Worm (Caenorhabditis elegans) whole organism, L2 larva: ENCODE data around the gene srw-76.

ENCODE experiments used
- C34F6.9 ChIP-seq: fragments of 150-350 bp; optimal IDR thresholded peaks from 2 replicates; lab custom pipeline; 2014; ENCODE audit warnings: missing biosample characterization, missing genetic modification characterization
- F13H6.1 ChIP-seq: sonication (generic microtip); optimal IDR thresholded peaks from 2 replicates; lab custom pipeline; 2016; ENCODE audit warnings: missing genetic modification characterization, missing compliant biosample characterization
- Y55F3AM.14 ChIP-seq: fragments of 200-800 bp; sonication (Bioruptor generic); optimal IDR thresholded peaks from 2 replicates; lab custom pipeline; 2018; ENCODE audit warnings: mild to moderate bottlenecking, missing genetic modification characterization, missing compliant biosample characterization
- ZK546.5 ChIP-seq: sonication (generic microtip); optimal IDR thresholded peaks from 2 replicates; lab custom pipeline; 2017; ENCODE audit warnings: missing biosample characterization, missing genetic modification characterization
- alr-1 ChIP-seq: fragments of 150-350 bp; optimal IDR thresholded peaks from 2 replicates; lab custom pipeline; 2014; ENCODE audit warnings: missing biosample characterization, missing genetic modification characterization
- ama-1 ChIP-seq: fragments of 150-350 bp; optimal IDR thresholded peaks from 2 replicates; lab custom pipeline; 2018; ENCODE audit warnings: inconsistent platforms
- crh-2 ChIP-seq: sonication (generic microtip); optimal IDR thresholded peaks from 2 replicates; lab custom pipeline; 2017; ENCODE audit warnings: missing biosample characterization, missing genetic modification characterization
- dmd-4 ChIP-seq: sonication (generic microtip); optimal IDR thresholded peaks from 2 replicates; lab custom pipeline; 2017; ENCODE audit warnings: missing biosample characterization, missing genetic modification characterization
- elt-1 ChIP-seq: fragments of 150-350 bp; optimal IDR thresholded peaks from 2 replicates; lab custom pipeline; 2014; ENCODE audit warnings: missing biosample characterization, missing genetic modification characterization
- fos-1 ChIP-seq: fragments of 150-350 bp; optimal IDR thresholded peaks from 2 replicates; lab custom pipeline; 2014; ENCODE audit warnings: missing biosample characterization, missing genetic modification characterization
- lin-39 ChIP-seq: fragments of 150-350 bp; optimal IDR thresholded peaks from 2 replicates; lab custom pipeline; 2014; ENCODE audit warnings: missing biosample characterization, missing genetic modification reagents, missing genetic modification characterization
- mab-5 ChIP-seq: fragments of 150-350 bp; optimal IDR thresholded peaks from 2 replicates; lab custom pipeline; 2014; ENCODE audit warnings: missing biosample characterization, missing genetic modification characterization
- mdl-1 ChIP-seq, 2 experiments: fragments of 150-350 bp in 1 of 2; sonication (generic microtip) in 1 of 2; optimal IDR thresholded peaks; 2 replicates each; lab custom pipeline; 2017; ENCODE audit warnings: missing biosample characterization in 2 of 2, missing genetic modification characterization in 2 of 2
- nhr-12 ChIP-seq: fragments of 150-350 bp; optimal IDR thresholded peaks from 2 replicates; lab custom pipeline; 2014; ENCODE audit warnings: missing biosample characterization, missing genetic modification characterization
- nhr-237 ChIP-seq: fragments of 150-350 bp; optimal IDR thresholded peaks from 2 replicates; lab custom pipeline; 2014; ENCODE audit warnings: missing biosample characterization, missing genetic modification characterization
- nhr-6 ChIP-seq: fragments of 150-350 bp; optimal IDR thresholded peaks from 2 replicates; lab custom pipeline; 2014; ENCODE audit warnings: missing biosample characterization, missing genetic modification characterization
- sem-4 ChIP-seq: fragments of 150-350 bp; optimal IDR thresholded peaks from 2 replicates; lab custom pipeline; 2014; ENCODE audit warnings: missing biosample characterization, missing genetic modification reagents, missing genetic modification characterization
- skn-1 ChIP-seq: sonication (generic microtip); optimal IDR thresholded peaks from 2 replicates; lab custom pipeline; 2017; ENCODE audit warnings: missing biosample characterization, missing genetic modification characterization
- sma-3 ChIP-seq: sonication (generic microtip); optimal IDR thresholded peaks from 2 replicates; lab custom pipeline; 2016; ENCODE audit warnings: missing genetic modification reagents, missing genetic modification characterization, missing compliant biosample characterization
- sma-9 ChIP-seq, 2 experiments: fragments of 150-350 bp in 1 of 2; sonication (generic microtip) in 1 of 2; optimal IDR thresholded peaks; 2 replicates each; lab custom pipeline; 2014 to 2016; ENCODE audit warnings: missing genetic modification characterization in 2 of 2, mild to moderate bottlenecking in 1 of 2, missing biosample characterization in 1 of 2, missing compliant biosample characterization in 1 of 2, missing genetic modification reagents in 1 of 2, moderate library complexity in 1 of 2
- unc-62 ChIP-seq: fragments of 150-350 bp; optimal IDR thresholded peaks from 2 replicates; lab custom pipeline; 2014; ENCODE audit warnings: missing biosample characterization, missing genetic modification reagents, missing genetic modification characterization
- zag-1 ChIP-seq: fragments of 150-350 bp; optimal IDR thresholded peaks from 2 replicates; lab custom pipeline; 2014; ENCODE audit warnings: missing biosample characterization, missing genetic modification characterization
- ztf-11 ChIP-seq: sonication (generic microtip); optimal IDR thresholded peaks from 2 replicates; lab custom pipeline; 2017; ENCODE audit warnings: missing biosample characterization, missing genetic modification characterization
- ztf-4 ChIP-seq: fragments of 150-350 bp; optimal IDR thresholded peaks from 2 replicates; lab custom pipeline; 2014; ENCODE audit warnings: missing biosample characterization, missing genetic modification characterization

Gene srw-76

ce11 chrV:16628991-16629390 is 9.1 kb downstream of the srw-76 start, which contains the start of gene W06G6.2:
TSS of gene W06G6.2 (plus strand) at chrV:16629291.
- TF ChIP-seq alr-1 (tag; lab: Kevin White, UChicago): no peak
- no peak for TF ChIP-seq nhr-12 (tag; lab: Kevin White, UChicago)
- TF ChIP-seq dmd-4: no peak
- no peak for TF ChIP-seq ama-1 (lab: Kevin White, UChicago)
- no peak for TF ChIP-seq Y55F3AM.14 (GFP tag; lab: Kevin White, UChicago)
- no peak for TF ChIP-seq mab-5 (tag; lab: Kevin White, UChicago)
- TF ChIP-seq, all 48 proteins: peak for 0

ce11 chrV:16627962-16628361 is 10.1 kb downstream of the srw-76 start, which contains the start of gene oac-53:
TSS of gene oac-53 (minus strand) at chrV:16627970.
- TF ChIP-seq crh-2 (tag; lab: Kevin White, UChicago) (no peak), ztf-4 (tag; lab: Kevin White, UChicago) (no peak), lin-39 (tag; lab: Kevin White, UChicago) (no peak), F13H6.1 (tag; lab: Kevin White, UChicago) (no peak), fos-1 (tag; lab: Kevin White, UChicago) (peak; percentile 69)

- no peak for TF ChIP-seq sem-4 (tag; lab: Kevin White, UChicago)
- TF ChIP-seq, all 48 proteins: peak for 0
These were observed 15.3 kb downstream of the srw-76 start, which contains the start of gene Y70C5A.2 for ce11 chrV:16622754-16623261. TSS of gene Y70C5A.2 (minus strand) at chrV:16623211.

ce11 chrV:16621894-16622293 is 16.2 kb downstream of the srw-76 start:
- TF ChIP-seq mdl-1 (tag; optimal IDR thresholded peaks at IDR 0.05; lab: Kevin White, UChicago): no peak
- no peak for TF ChIP-seq ZK546.5
- no peak for TF ChIP-seq crh-2 (tag; lab: Kevin White, UChicago)
- no peak for TF ChIP-seq sma-9 (GFP tag; optimal IDR thresholded peaks at IDR 0.05; lab: Kevin White, UChicago)
- no peak for TF ChIP-seq sma-9 (tag; optimal IDR thresholded peaks at IDR 0.05; lab: Kevin White, UChicago)
- no peak for TF ChIP-seq fos-1 (tag; lab: Kevin White, UChicago)
- no peak for TF ChIP-seq ztf-11 (tag; lab: Kevin White, UChicago)
- TF ChIP-seq ama-1 (lab: Kevin White, UChicago): no peak

ce11 chrV:16620874-16621273 is 17.2 kb downstream of the srw-76 start, which contains the start of gene Y70C5A.3:
TSS of gene Y70C5A.3 (minus strand) at chrV:16620923.
- TF ChIP-seq C34F6.9 (tag; lab: Kevin White, UChicago): no peak
- no peak for TF ChIP-seq unc-62 (GFP tag; lab: Kevin White, UChicago)
- TF ChIP-seq fos-1 (tag; lab: Kevin White, UChicago): peak; percentile 22

ce11 chrV:16617462-16617861 is 20.6 kb downstream of the srw-76 start, which contains the start of gene Y70C5A.4:
TSS of gene Y70C5A.4 (plus strand) at chrV:16617762.
- TF ChIP-seq zag-1 (tag; lab: Kevin White, UChicago): no peak
- no peak for TF ChIP-seq nhr-6 (tag; lab: Kevin White, UChicago)

ce11 chrV:16610791-16611385 is 27.2 kb downstream of the srw-76 start, which contains the start of gene srw-54:
TSS of gene srw-54 (plus strand) at chrV:16611335.
- TF ChIP-seq sma-3 (GFP tag; lab: Kevin White, UChicago) (no peak), fos-1 (tag; lab: Kevin White, UChicago) (peak; percentile 49), elt-1 (tag; lab: Kevin White, UChicago) (no peak)

- TF ChIP-seq sma-9 (GFP tag; optimal IDR thresholded peaks at IDR 0.05; lab: Kevin White, UChicago) (peak; percentile 10), sma-9 (tag; optimal IDR thresholded peaks at IDR 0.05; lab: Kevin White, UChicago) (no peak), nhr-237 (tag; lab: Kevin White, UChicago) (no peak), fos-1 (tag; lab: Kevin White, UChicago) (peak; percentile 84), ztf-4 (tag; lab: Kevin White, UChicago) (no peak), skn-1 (tag; lab: Kevin White, UChicago) (no peak), crh-2 (tag; lab: Kevin White, UChicago) (peak; percentile 13)
These were observed 28.0 kb downstream of the srw-76 start for ce11 chrV:16610094-16610493.
